Fruit fly (Drosophila melanogaster) whole organism, embryonic: ENCODE measurements around the gene Rtnl2.

Experiments
- CG10366 ChIP-seq: fragments of 200-800 bp; sonication (Bioruptor generic); IDR thresholded peaks from 2 replicates; pipeline ENCODE4 v1.3.6; 2022; ENCODE audit warnings: missing biosample characterization, missing genetic modification characterization
- CG10462 ChIP-seq: fragments of 200-800 bp; sonication (Bioruptor generic); optimal IDR thresholded peaks from 2 replicates; lab custom pipeline; 2016; ENCODE audit warnings: missing biosample characterization, missing genetic modification characterization
- CG10565 ChIP-seq: fragments of 200-800 bp; sonication (Bioruptor generic); optimal IDR thresholded peaks from 3 replicates; lab custom pipeline; 2016; ENCODE audit warnings: missing biosample characterization, mild to moderate bottlenecking, missing genetic modification characterization
- CG11247 ChIP-seq: fragments of 200-800 bp; sonication (Bioruptor generic); IDR thresholded peaks from 2 replicates; pipeline ENCODE4 v1.3.6; 2022; ENCODE audit warnings: missing biosample characterization, missing genetic modification characterization
- CG11695 ChIP-seq: fragments of 200-800 bp; sonication (Bioruptor generic); IDR thresholded peaks from 3 replicates; pipeline ENCODE4 v1.3.6; 2022; ENCODE audit warnings: missing biosample characterization, missing genetic modification characterization
- CG12219 ChIP-seq: fragments of 200-800 bp; sonication (Bioruptor generic); optimal IDR thresholded peaks from 3 replicates; lab custom pipeline; 2018; ENCODE audit warnings: missing biosample characterization, mild to moderate bottlenecking, missing genetic modification characterization
- CG12391 ChIP-seq: fragments of 200-800 bp; sonication (Bioruptor generic); optimal IDR thresholded peaks from 3 replicates; lab custom pipeline; 2018; ENCODE audit warnings: missing biosample characterization, mild to moderate bottlenecking, missing genetic modification characterization, moderate library complexity
- CG15073 ChIP-seq: fragments of 200-800 bp; sonication (Bioruptor generic); optimal IDR thresholded peaks from 2 replicates; lab custom pipeline; 2016; ENCODE audit warnings: missing biosample characterization, missing genetic modification characterization
- CG16813 ChIP-seq: fragments of 200-800 bp; sonication (Bioruptor generic); IDR thresholded peaks from 3 replicates; pipeline ENCODE4 v1.3.6; 2022; ENCODE audit warnings: missing biosample characterization, missing genetic modification characterization; ENCODE audit not compliant: partially characterized antibody
- CG17359 ChIP-seq: fragments of 200-800 bp; sonication (Bioruptor generic); optimal IDR thresholded peaks from 3 replicates; lab custom pipeline; 2018; ENCODE audit warnings: missing biosample characterization, mild to moderate bottlenecking, missing genetic modification characterization, moderate library complexity
- CG17385 ChIP-seq: fragments of 200-800 bp; sonication (Bioruptor generic); optimal IDR thresholded peaks from 3 replicates; lab custom pipeline; 2018; ENCODE audit warnings: missing biosample characterization, mild to moderate bottlenecking, missing genetic modification characterization
- CG32767 ChIP-seq: fragments of 200-800 bp; sonication (Bioruptor generic); IDR thresholded peaks from 2 replicates; pipeline ENCODE4 v1.3.6; 2022; ENCODE audit warnings: missing biosample characterization, missing genetic modification characterization
- CG3281 ChIP-seq: fragments of 200-800 bp; sonication (Bioruptor generic); optimal IDR thresholded peaks from 3 replicates; lab custom pipeline; 2017; ENCODE audit warnings: missing biosample characterization, mild to moderate bottlenecking, missing genetic modification characterization
- CG4820 ChIP-seq: fragments of 200-800 bp; sonication (Bioruptor generic); optimal IDR thresholded peaks from 3 replicates; lab custom pipeline; 2016; ENCODE audit warnings: missing biosample characterization, missing genetic modification characterization
- CG6175 ChIP-seq: fragments of 200-800 bp; sonication (Bioruptor generic); IDR thresholded peaks from 3 replicates; pipeline ENCODE4 v1.3.6; 2022; ENCODE audit warnings: missing biosample characterization, missing genetic modification characterization
- CG6683 ChIP-seq: fragments of 200-800 bp; sonication (Bioruptor generic); optimal IDR thresholded peaks from 2 replicates; lab custom pipeline; 2017; ENCODE audit warnings: missing biosample characterization, mild to moderate bottlenecking, missing genetic modification characterization, missing genetic modification reagents
- CG8290 ChIP-seq, 3 experiments: fragments of 200-800 bp; sonication (Bioruptor generic); optimal IDR thresholded peaks; 2 replicates each; lab custom pipeline; 2016 to 2019; ENCODE audit warnings: missing biosample characterization in 3 of 3, missing genetic modification characterization in 3 of 3, mild to moderate bottlenecking in 2 of 3, moderate library complexity in 1 of 3
- CG9932 ChIP-seq: fragments of 200-800 bp; sonication (Bioruptor generic); IDR thresholded peaks from 2 replicates; pipeline ENCODE4 v1.3.6; 2022; ENCODE audit warnings: missing biosample characterization, missing genetic modification characterization
- HLH54F ChIP-seq: fragments of 200-800 bp; sonication (Bioruptor generic); optimal IDR thresholded peaks from 3 replicates; lab custom pipeline; 2016; ENCODE audit warnings: missing biosample characterization, missing genetic modification characterization
- HmgD ChIP-seq: fragments of 200-800 bp; sonication (Bioruptor generic); optimal IDR thresholded peaks from 3 replicates; lab custom pipeline; 2016; ENCODE audit warnings: missing biosample characterization, missing genetic modification characterization
- Hmx ChIP-seq: fragments of 200-800 bp; sonication (Bioruptor generic); optimal IDR thresholded peaks from 2 replicates; lab custom pipeline; 2016; ENCODE audit warnings: missing biosample characterization, missing genetic modification characterization
- MTF-1 ChIP-seq: fragments of 200-800 bp; sonication (Bioruptor generic); optimal IDR thresholded peaks from 2 replicates; lab custom pipeline; 2018; ENCODE audit warnings: missing biosample characterization, mild to moderate bottlenecking, missing genetic modification characterization, borderline replicate concordance
- Mrtf ChIP-seq: fragments of 200-800 bp; sonication (Bioruptor generic); IDR thresholded peaks from 3 replicates; pipeline ENCODE4 v1.3.6; 2022; ENCODE audit warnings: missing biosample characterization, missing genetic modification characterization
- Oaz ChIP-seq: fragments of 200-800 bp; sonication (Bioruptor generic); IDR thresholded peaks from 2 replicates; pipeline ENCODE4 v1.3.6; 2022; ENCODE audit warnings: missing biosample characterization, missing genetic modification characterization
- Pdp1 ChIP-seq, 2 experiments: fragments of 200-800 bp; sonication (Bioruptor generic); optimal IDR thresholded peaks; 3 replicates each; lab custom pipeline; 2016; ENCODE audit warnings: missing biosample characterization in 2 of 2, missing genetic modification characterization in 2 of 2, mild to moderate bottlenecking in 1 of 2, moderate library complexity in 1 of 2
- Taf1 ChIP-seq: fragments of 200-800 bp; sonication (Bioruptor generic); IDR thresholded peaks from 2 replicates; pipeline ENCODE4 v1.3.6; 2022; ENCODE audit warnings: missing biosample characterization, missing genetic modification characterization
- Vsx1 ChIP-seq: fragments of 200-800 bp; sonication (Bioruptor generic); optimal IDR thresholded peaks from 2 replicates; lab custom pipeline; 2017; ENCODE audit warnings: missing biosample characterization, mild to moderate bottlenecking, missing genetic modification characterization, missing genetic modification reagents
- amos ChIP-seq: fragments of 200-800 bp; sonication (Bioruptor generic); IDR thresholded peaks from 2 replicates; pipeline ENCODE4 v1.3.6; 2022; ENCODE audit warnings: missing biosample characterization, missing genetic modification characterization; ENCODE audit not compliant: partially characterized antibody
- ash1 ChIP-seq: fragments of 200-800 bp; sonication (Bioruptor generic); optimal IDR thresholded peaks from 2 replicates; lab custom pipeline; 2018; ENCODE audit warnings: missing biosample characterization, mild to moderate bottlenecking, missing genetic modification characterization
- ato ChIP-seq: fragments of 200-800 bp; sonication (Bioruptor generic); IDR thresholded peaks from 2 replicates; pipeline ENCODE4 v1.3.6; 2022; ENCODE audit warnings: missing biosample characterization, missing genetic modification characterization; ENCODE audit not compliant: partially characterized antibody
- bbx ChIP-seq: fragments of 200-800 bp; sonication (Bioruptor generic); IDR thresholded peaks from 2 replicates; pipeline ENCODE4 v1.3.6; 2022; ENCODE audit warnings: missing biosample characterization, missing genetic modification characterization; ENCODE audit not compliant: partially characterized antibody
- btn ChIP-seq: fragments of 200-800 bp; sonication (Bioruptor generic); optimal IDR thresholded peaks from 2 replicates; lab custom pipeline; 2016; ENCODE audit warnings: missing biosample characterization, missing genetic modification characterization
- dan ChIP-seq: fragments of 200-800 bp; sonication (Bioruptor generic); IDR thresholded peaks from 2 replicates; pipeline ENCODE4 v1.3.6; 2022; ENCODE audit warnings: missing biosample characterization, missing genetic modification characterization
- dysf ChIP-seq: fragments of 200-800 bp; sonication (Bioruptor generic); IDR thresholded peaks from 3 replicates; pipeline ENCODE4 v1.3.6; 2022; ENCODE audit warnings: missing biosample characterization, missing genetic modification characterization
- fd96Cb ChIP-seq: fragments of 200-800 bp; sonication (Bioruptor generic); optimal IDR thresholded peaks from 2 replicates; lab custom pipeline; 2018; ENCODE audit warnings: missing biosample characterization, mild to moderate bottlenecking, missing genetic modification characterization, moderate library complexity
- gro ChIP-seq: fragments of 200-800 bp; sonication (Bioruptor generic); optimal IDR thresholded peaks from 2 replicates; lab custom pipeline; 2016; ENCODE audit warnings: missing biosample characterization, missing genetic modification characterization
- gsb ChIP-seq: fragments of 200-800 bp; sonication (Bioruptor generic); IDR thresholded peaks from 2 replicates; pipeline ENCODE4 v1.3.6; 2022; ENCODE audit warnings: missing biosample characterization, missing genetic modification characterization
- gsb-n ChIP-seq: fragments of 200-800 bp; sonication (Bioruptor generic); optimal IDR thresholded peaks from 3 replicates; lab custom pipeline; 2018; ENCODE audit warnings: missing biosample characterization, mild to moderate bottlenecking, missing genetic modification characterization
- lola ChIP-seq, 3 experiments: fragments of >200 bp in 2 of 3; fragments of 200-800 bp in 1 of 3; sonication (Bioruptor generic) in 1 of 3; optimal IDR thresholded peaks; 2 replicates each; lab custom pipeline; 2017 to 2019; ENCODE audit warnings: missing biosample characterization in 3 of 3, missing genetic modification characterization in 3 of 3, mild to moderate bottlenecking in 1 of 3, moderate library complexity in 1 of 3
- mam ChIP-seq: fragments of 200-800 bp; sonication (Bioruptor generic); optimal IDR thresholded peaks from 3 replicates; lab custom pipeline; 2016; ENCODE audit warnings: missing biosample characterization, missing genetic modification characterization
- org-1 ChIP-seq: fragments of 200-800 bp; sonication (Bioruptor generic); optimal IDR thresholded peaks from 2 replicates; lab custom pipeline; 2017; ENCODE audit warnings: missing biosample characterization, missing genetic modification characterization
- prd ChIP-seq, 3 experiments: fragments of >200 bp in 2 of 3; fragments of 200-800 bp in 1 of 3; sonication (Bioruptor generic) in 1 of 3; optimal IDR thresholded peaks in 2 of 3; IDR thresholded peaks in 1 of 3; 2 replicates in 2 of 3; 3 replicates in 1 of 3; pipeline versions ENCODE4 v1.3.6 to Lab custom; 2017 to 2022; ENCODE audit warnings: missing biosample characterization in 1 of 3, missing genetic modification characterization in 1 of 3
- sd ChIP-seq: fragments of 200-800 bp; sonication (Bioruptor generic); optimal IDR thresholded peaks from 3 replicates; lab custom pipeline; 2018; ENCODE audit warnings: missing biosample characterization, mild to moderate bottlenecking, missing genetic modification characterization, moderate library complexity
- slbo ChIP-seq: fragments of 200-800 bp; sonication (Bioruptor generic); IDR thresholded peaks from 2 replicates; pipeline ENCODE4 v1.3.6; 2022; ENCODE audit warnings: missing biosample characterization, missing genetic modification characterization
- so ChIP-seq: fragments of 200-800 bp; sonication (Bioruptor generic); IDR thresholded peaks from 3 replicates; pipeline ENCODE4 v1.3.6; 2022; ENCODE audit warnings: missing biosample characterization, missing genetic modification characterization
- tio ChIP-seq: fragments of 200-800 bp; sonication (Bioruptor generic); optimal IDR thresholded peaks from 2 replicates; lab custom pipeline; 2017; ENCODE audit warnings: missing biosample characterization, missing genetic modification characterization, inconsistent platforms
- trem ChIP-seq: fragments of 200-800 bp; optimal IDR thresholded peaks from 3 replicates; lab custom pipeline; 2019; ENCODE audit warnings: missing biosample characterization, mild to moderate bottlenecking, missing genetic modification characterization, moderate library complexity
- ttk ChIP-seq: fragments of 200-800 bp; sonication (Bioruptor generic); IDR thresholded peaks from 2 replicates; pipeline ENCODE4 v2.1.2; 2022; ENCODE audit warnings: missing biosample characterization, missing genetic modification characterization
- twi ChIP-seq: fragments of 200-800 bp; optimal IDR thresholded peaks from 2 replicates; lab custom pipeline; 2019; ENCODE audit warnings: missing biosample characterization, mild to moderate bottlenecking, missing genetic modification characterization, moderate library complexity
- yki ChIP-seq: fragments of >200 bp; optimal IDR thresholded peaks from 3 replicates; lab custom pipeline; 2018

The Rtnl2 gene

dm6 chr3R:7500513-7500912 is 29.5 kb downstream of the Rtnl2 start (continued):
- TF ChIP-seq CG12391 (tag; lab: Kevin White, UChicago): no peak
- TF ChIP-seq CG17359: no peak
- TF ChIP-seq MTF-1 (GFP tag; lab: Kevin White, UChicago): no peak
- no peak for TF ChIP-seq CG6683 (GFP tag; lab: Kevin White, UChicago)
- TF ChIP-seq so: no peak
- no peak for TF ChIP-seq prd (optimal IDR thresholded peaks at IDR 0.05; lab: Kevin White, UChicago)
- TF ChIP-seq prd (GFP tag; IDR thresholded peaks at IDR 0.05; lab: Robert Waterston, UW): peak; percentile 31; the same call in 2 of the 3 replicates
- TF ChIP-seq CG17385 (GFP tag; lab: Kevin White, UChicago): no peak
- no peak for TF ChIP-seq CG6175 (GFP tag; lab: Robert Waterston, UW)
- no peak for TF ChIP-seq CG16813 (GFP tag; lab: Robert Waterston, UW)
- no peak for TF ChIP-seq amos
- 0 out of 3 replicates have a peak, but pooled peaks have one; percentile 46 for TF ChIP-seq CG11695
- TF ChIP-seq yki (lab: Kevin White, UChicago): no peak
- no peak for TF ChIP-seq Hmx (GFP tag; lab: Kevin White, UChicago)
- TF ChIP-seq CG9932 (GFP tag; lab: Robert Waterston, UW): peak; percentile 65
- TF ChIP-seq gsb (GFP tag; lab: Robert Waterston, UW): no peak
- no peak for TF ChIP-seq gro
- no peak for TF ChIP-seq tio (GFP tag; lab: Kevin White, UChicago)
- TF ChIP-seq ash1 (GFP tag; lab: Kevin White, UChicago): no peak
- no peak for TF ChIP-seq Mrtf (GFP tag; lab: Robert Waterston, UW)
- TF ChIP-seq ato (GFP tag; lab: Robert Waterston, UW): no peak
- no peak for TF ChIP-seq trem (tag; lab: Kevin White, UChicago)
- no peak for TF ChIP-seq CG10462 (GFP tag; lab: Kevin White, UChicago)
- TF ChIP-seq org-1: no peak
- TF ChIP-seq sd (tag; lab: Kevin White, UChicago): peak; percentile 82
- TF ChIP-seq ttk (GFP tag; lab: Robert Waterston, UW): no peak
- TF ChIP-seq lola (GFP tag; optimal IDR thresholded peaks at IDR 0.05; lab: Kevin White, UChicago): no peak
- no peak for TF ChIP-seq btn
- peak in 1 of 2 experiments; percentile 9 for TF ChIP-seq Pdp1 (GFP tag; optimal IDR thresholded peaks at IDR 0.05; lab: Kevin White, UChicago)
- TF ChIP-seq dan (GFP tag; lab: Robert Waterston, UW): no peak
- TF ChIP-seq mam (GFP tag; lab: Kevin White, UChicago): peak; percentile 36
- TF ChIP-seq gsb-n (tag; lab: Kevin White, UChicago): no peak
- TF ChIP-seq twi: no peak
- no peak for TF ChIP-seq Oaz
- no peak for TF ChIP-seq fd96Cb
- TF ChIP-seq Taf1 (GFP tag; lab: Robert Waterston, UW): no peak
- TF ChIP-seq CG32767 (GFP tag; lab: Robert Waterston, UW): 0 out of 2 replicates have a peak, but pooled peaks have one; percentile 40
- no peak for TF ChIP-seq CG15073 (GFP tag; lab: Kevin White, UChicago)
- TF ChIP-seq CG10366: peak; percentile 51
- TF ChIP-seq HmgD (GFP tag; lab: Kevin White, UChicago): no peak
- peak; percentile 30; the same call in 1 of the 3 replicates for TF ChIP-seq dysf
- peak; percentile 30 for TF ChIP-seq CG3281 (GFP tag; lab: Kevin White, UChicago)
- TF ChIP-seq CG10565 (GFP tag; lab: Kevin White, UChicago): no peak
- TF ChIP-seq slbo: peak; percentile 80
- TF ChIP-seq CG12219 (GFP tag; lab: Kevin White, UChicago): no peak
- TF ChIP-seq Vsx1 (GFP tag; lab: Kevin White, UChicago): no peak
- no peak for TF ChIP-seq CG4820 (GFP tag; lab: Kevin White, UChicago)
- peak; percentile 17; the same call in 1 of the 2 replicates for TF ChIP-seq CG11247
- TF ChIP-seq CG8290 (GFP tag; optimal IDR thresholded peaks at IDR 0.05; lab: Kevin White, UChicago): no peak
- TF ChIP-seq CG8290 (tag; optimal IDR thresholded peaks at IDR 0.05; lab: Kevin White, UChicago): peak in 1 of 2 experiments; percentile 6
- no peak for TF ChIP-seq bbx
- peak; percentile 36 for TF ChIP-seq HLH54F (GFP tag; lab: Kevin White, UChicago)
